Fruit fly (Drosophila melanogaster) whole organism, embryonic: ENCODE data around the gene CG34296.

Source experiments
- Adf1 ChIP-seq: fragments of 200-800 bp; sonication (Bioruptor generic); IDR thresholded peaks from 2 replicates; pipeline ENCODE4 v1.3.6; 2022; ENCODE audit warnings: missing biosample characterization, missing genetic modification characterization
- BtbVII ChIP-seq: fragments of 200-800 bp; sonication (Bioruptor generic); optimal IDR thresholded peaks from 3 replicates; lab custom pipeline; 2017; ENCODE audit warnings: missing biosample characterization, mild to moderate bottlenecking, missing genetic modification characterization
- CG1024 ChIP-seq: fragments of 200-800 bp; sonication (Bioruptor generic); IDR thresholded peaks from 2 replicates; pipeline ENCODE4 v1.3.6; 2022; ENCODE audit warnings: missing biosample characterization, missing genetic modification characterization
- CG10959 ChIP-seq: fragments of 200-800 bp; sonication (Bioruptor generic); IDR thresholded peaks from 2 replicates; pipeline ENCODE4 v1.3.6; 2022; ENCODE audit warnings: missing biosample characterization, missing genetic modification characterization
- CG10979 ChIP-seq: fragments of 200-800 bp; sonication (Bioruptor generic); optimal IDR thresholded peaks from 2 replicates; lab custom pipeline; 2018; ENCODE audit warnings: missing biosample characterization, mild to moderate bottlenecking, missing genetic modification characterization, moderate library complexity
- CG11504 ChIP-seq: fragments of 200-800 bp; sonication (Bioruptor generic); optimal IDR thresholded peaks from 3 replicates; lab custom pipeline; 2019; ENCODE audit warnings: missing biosample characterization, mild to moderate bottlenecking, missing genetic modification characterization, moderate library complexity
- CG12744 ChIP-seq: fragments of 200-800 bp; sonication (Bioruptor generic); optimal IDR thresholded peaks from 2 replicates; lab custom pipeline; 2016; ENCODE audit warnings: missing biosample characterization, missing genetic modification characterization
- CG13424 ChIP-seq: fragments of 200-800 bp; sonication (Bioruptor generic); optimal IDR thresholded peaks from 2 replicates; lab custom pipeline; 2019; ENCODE audit warnings: missing biosample characterization, mild to moderate bottlenecking, missing genetic modification characterization, moderate library complexity
- CG15011 ChIP-seq: fragments of 200-800 bp; sonication (Bioruptor generic); optimal IDR thresholded peaks from 3 replicates; lab custom pipeline; 2018; ENCODE audit warnings: missing biosample characterization, mild to moderate bottlenecking, missing genetic modification characterization
- CG17186 ChIP-seq: fragments of 200-800 bp; sonication (Bioruptor generic); optimal IDR thresholded peaks from 3 replicates; lab custom pipeline; 2017; ENCODE audit warnings: missing biosample characterization, missing genetic modification reagents, missing genetic modification characterization
- CG17361 ChIP-seq: fragments of 200-800 bp; sonication (Bioruptor generic); IDR thresholded peaks from 3 replicates; pipeline ENCODE4 v1.3.6; 2022; ENCODE audit warnings: missing biosample characterization, missing genetic modification characterization
- CG1792 ChIP-seq: fragments of 200-800 bp; sonication (Bioruptor generic); optimal IDR thresholded peaks from 2 replicates; lab custom pipeline; 2016; ENCODE audit warnings: missing biosample characterization, missing genetic modification characterization
- CG18011 ChIP-seq: fragments of 200-800 bp; sonication (Bioruptor generic); optimal IDR thresholded peaks from 2 replicates; lab custom pipeline; 2017; ENCODE audit warnings: missing biosample characterization, missing genetic modification characterization, mild to moderate bottlenecking, moderate library complexity, missing genotype
- CG3838 ChIP-seq: fragments of 200-800 bp; sonication (Bioruptor generic); optimal IDR thresholded peaks from 3 replicates; lab custom pipeline; 2016; ENCODE audit warnings: missing biosample characterization, missing genetic modification characterization
- CG4617 ChIP-seq: fragments of 200-800 bp; sonication (Bioruptor generic); optimal IDR thresholded peaks from 3 replicates; lab custom pipeline; 2016; ENCODE audit warnings: missing biosample characterization, missing genetic modification characterization, borderline replicate concordance
- CG6791 ChIP-seq: fragments of 200-800 bp; sonication (Bioruptor generic); IDR thresholded peaks from 3 replicates; pipeline ENCODE4 v1.3.6; 2022; ENCODE audit warnings: missing biosample characterization, missing genetic modification characterization; ENCODE audit not compliant: partially characterized antibody
- CG7271 ChIP-seq: fragments of 200-800 bp; sonication (Bioruptor generic); optimal IDR thresholded peaks from 2 replicates; lab custom pipeline; 2018; ENCODE audit warnings: missing biosample characterization, mild to moderate bottlenecking, missing genetic modification characterization, moderate library complexity
- CG8359 ChIP-seq: fragments of 200-800 bp; sonication (Bioruptor generic); optimal IDR thresholded peaks from 2 replicates; lab custom pipeline; 2017; ENCODE audit warnings: missing biosample characterization, mild to moderate bottlenecking, missing genetic modification characterization, borderline replicate concordance
- CG8478 ChIP-seq: fragments of >200 bp; optimal IDR thresholded peaks from 2 replicates; lab custom pipeline; 2018
- CG8765 ChIP-seq: fragments of 200-800 bp; sonication (Bioruptor generic); IDR thresholded peaks from 2 replicates; pipeline ENCODE4 v1.3.6; 2022; ENCODE audit warnings: missing biosample characterization, missing genetic modification characterization
- Chrac-16 ChIP-seq: fragments of 200-800 bp; sonication (Bioruptor generic); optimal IDR thresholded peaks from 3 replicates; lab custom pipeline; 2016; ENCODE audit warnings: missing biosample characterization, missing genetic modification characterization
- Dbx ChIP-seq: fragments of 200-800 bp; sonication (Bioruptor generic); IDR thresholded peaks from 3 replicates; pipeline ENCODE4 v1.3.6; 2022; ENCODE audit warnings: missing biosample characterization, missing genetic modification characterization
- Dip2 ChIP-seq: fragments of 200-800 bp; sonication (Bioruptor generic); IDR thresholded peaks from 2 replicates; pipeline ENCODE4 v1.3.6; 2022; ENCODE audit warnings: missing biosample characterization, missing genetic modification characterization
- E2f2 ChIP-seq: fragments of 200-800 bp; sonication (Bioruptor generic); IDR thresholded peaks from 2 replicates; pipeline ENCODE4 v1.3.6; 2022; ENCODE audit warnings: missing biosample characterization, missing genetic modification characterization
- H15 ChIP-seq: fragments of 200-800 bp; sonication (Bioruptor generic); IDR thresholded peaks from 3 replicates; pipeline ENCODE4 v1.3.6; 2022; ENCODE audit warnings: missing biosample characterization, missing genetic modification characterization
- H2.0 ChIP-seq: fragments of 200-800 bp; sonication (Bioruptor generic); IDR thresholded peaks from 2 replicates; pipeline ENCODE4 v1.3.6; 2022; ENCODE audit warnings: missing biosample characterization, missing genetic modification characterization
- Lim3 ChIP-seq: fragments of 200-800 bp; sonication (Bioruptor generic); IDR thresholded peaks from 2 replicates; pipeline ENCODE4 v1.3.6; 2022; ENCODE audit warnings: missing biosample characterization, missing genetic modification characterization
- Lpt ChIP-seq: fragments of >200 bp; optimal IDR thresholded peaks from 2 replicates; lab custom pipeline; 2018; ENCODE audit warnings: missing biosample characterization, missing genetic modification characterization
- Spps ChIP-seq: fragments of 200-800 bp; sonication (Bioruptor generic); optimal IDR thresholded peaks from 2 replicates; lab custom pipeline; 2018; ENCODE audit warnings: missing biosample characterization, mild to moderate bottlenecking, missing genetic modification characterization
- Xrp1 ChIP-seq: fragments of 200-800 bp; sonication (Bioruptor generic); IDR thresholded peaks from 2 replicates; pipeline ENCODE4 v1.3.6; 2022; ENCODE audit warnings: missing biosample characterization, missing genetic modification characterization
- amos ChIP-seq: fragments of 200-800 bp; sonication (Bioruptor generic); IDR thresholded peaks from 2 replicates; pipeline ENCODE4 v1.3.6; 2022; ENCODE audit warnings: missing biosample characterization, missing genetic modification characterization; ENCODE audit not compliant: partially characterized antibody
- ap ChIP-seq: fragments of 200-800 bp; sonication (Bioruptor generic); IDR thresholded peaks from 2 replicates; pipeline ENCODE4 v1.3.6; 2022; ENCODE audit warnings: missing biosample characterization, missing genetic modification characterization
- da ChIP-seq: fragments of 200-800 bp; sonication (Bioruptor generic); optimal IDR thresholded peaks from 2 replicates; lab custom pipeline; 2016; ENCODE audit warnings: missing biosample characterization, missing genetic modification characterization
- dm ChIP-seq: fragments of 200-800 bp; sonication (Bioruptor generic); optimal IDR thresholded peaks from 3 replicates; lab custom pipeline; 2016; ENCODE audit warnings: missing biosample characterization, missing genetic modification characterization
- dysf ChIP-seq: fragments of 200-800 bp; sonication (Bioruptor generic); IDR thresholded peaks from 3 replicates; pipeline ENCODE4 v1.3.6; 2022; ENCODE audit warnings: missing biosample characterization, missing genetic modification characterization
- fu2 ChIP-seq: fragments of 200-800 bp; sonication (Bioruptor generic); optimal IDR thresholded peaks from 2 replicates; lab custom pipeline; 2016; ENCODE audit warnings: missing biosample characterization, missing genetic modification characterization
- gcm ChIP-seq: fragments of 200-800 bp; sonication (Bioruptor generic); optimal IDR thresholded peaks from 2 replicates; lab custom pipeline; 2019; ENCODE audit warnings: missing biosample characterization, mild to moderate bottlenecking, missing genetic modification characterization, moderate library complexity
- ham ChIP-seq: fragments of 200-800 bp; sonication (Bioruptor generic); IDR thresholded peaks from 2 replicates; pipeline ENCODE4 v1.3.6; 2022; ENCODE audit warnings: missing biosample characterization, missing genetic modification characterization
- maf-S ChIP-seq: fragments of 200-800 bp; sonication (Bioruptor generic); optimal IDR thresholded peaks from 2 replicates; lab custom pipeline; 2016; ENCODE audit warnings: missing biosample characterization, missing genetic modification characterization
- nmo ChIP-seq: fragments of 200-800 bp; sonication (Bioruptor generic); optimal IDR thresholded peaks from 2 replicates; lab custom pipeline; 2018; ENCODE audit warnings: missing biosample characterization, mild to moderate bottlenecking, missing genetic modification characterization, moderate library complexity
- nom ChIP-seq: fragments of 200-800 bp; sonication (Bioruptor generic); optimal IDR thresholded peaks from 2 replicates; lab custom pipeline; 2017; ENCODE audit warnings: missing biosample characterization, missing genetic modification characterization, mild to moderate bottlenecking, moderate library complexity, missing genetic modification reagents
- otp ChIP-seq: fragments of 200-800 bp; sonication (Bioruptor generic); IDR thresholded peaks from 3 replicates; pipeline ENCODE4, ENCODE4 v1.3.6; 2022; ENCODE audit warnings: missing biosample characterization, missing genetic modification characterization
- p53 ChIP-seq: fragments of 200-800 bp; sonication (Bioruptor generic); optimal IDR thresholded peaks from 2 replicates; lab custom pipeline; 2016; ENCODE audit warnings: missing biosample characterization, missing genetic modification characterization
- prd ChIP-seq, 3 experiments: fragments of >200 bp in 2 of 3; fragments of 200-800 bp in 1 of 3; sonication (Bioruptor generic) in 1 of 3; optimal IDR thresholded peaks in 2 of 3; IDR thresholded peaks in 1 of 3; 2 replicates in 2 of 3; 3 replicates in 1 of 3; pipeline versions ENCODE4 v1.3.6 to Lab custom; 2017 to 2022; ENCODE audit warnings: missing biosample characterization in 1 of 3, missing genetic modification characterization in 1 of 3
- salm ChIP-seq: fragments of 200-800 bp; sonication (Bioruptor generic); optimal IDR thresholded peaks from 2 replicates; lab custom pipeline; 2018; ENCODE audit warnings: missing biosample characterization, mild to moderate bottlenecking, missing genetic modification characterization
- shn ChIP-seq: fragments of 200-800 bp; sonication (Bioruptor generic); optimal IDR thresholded peaks from 3 replicates; lab custom pipeline; 2016; ENCODE audit warnings: missing biosample characterization, missing genetic modification characterization
- ssp ChIP-seq: fragments of 200-800 bp; sonication (Bioruptor generic); IDR thresholded peaks from 2 replicates; pipeline ENCODE4 v1.3.6; 2022; ENCODE audit warnings: missing biosample characterization, missing genetic modification characterization
- tio ChIP-seq: fragments of 200-800 bp; sonication (Bioruptor generic); optimal IDR thresholded peaks from 2 replicates; lab custom pipeline; 2017; ENCODE audit warnings: missing biosample characterization, missing genetic modification characterization, inconsistent platforms
- vfl ChIP-seq: fragments of 200-800 bp; sonication (Bioruptor generic); optimal IDR thresholded peaks from 2 replicates; lab custom pipeline; 2016; ENCODE audit warnings: missing biosample characterization, missing genetic modification characterization
- wor ChIP-seq: fragments of 200-800 bp; sonication (Bioruptor generic); IDR thresholded peaks from 2 replicates; pipeline ENCODE4 v1.3.6; 2022; ENCODE audit warnings: missing biosample characterization, missing genetic modification characterization
- zen2 ChIP-seq: fragments of 200-800 bp; sonication (Bioruptor generic); IDR thresholded peaks from 3 replicates; pipeline ENCODE4 v1.3.6; 2022; ENCODE audit warnings: missing biosample characterization, missing genetic modification characterization; ENCODE audit not compliant: partially characterized antibody

The CG34296 gene

DNA sequence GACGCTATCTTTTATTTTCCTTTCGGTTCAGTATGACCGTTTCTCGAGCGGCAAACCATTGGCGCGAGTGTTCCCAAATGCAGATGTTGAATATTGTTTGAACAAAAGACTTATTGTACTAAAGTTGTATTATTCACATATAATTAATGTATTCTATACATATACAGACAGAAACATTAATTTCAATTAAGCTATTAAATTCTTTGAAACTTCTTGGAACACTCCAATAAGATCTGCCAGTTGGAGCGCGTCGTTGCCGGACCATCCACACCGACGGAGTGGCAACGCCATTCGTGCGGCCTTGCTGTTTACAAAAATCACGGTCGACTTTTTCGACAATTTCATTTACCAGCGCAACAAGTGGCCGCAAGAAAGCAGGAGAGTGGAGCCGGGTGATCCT lies 22.7 kb downstream of the CG34296 start, which contains the start of the genes Wdr24 and IntS11 (continued):
- TF ChIP-seq tio (GFP tag; lab: Kevin White, UChicago) (no peak), otp (GFP tag; lab: Robert Waterston, UW) (peak; percentile 65; the same call in 1 of the 3 replicates), CG11504 (tag; lab: Kevin White, UChicago) (no peak), p53 (GFP tag; lab: Kevin White, UChicago) (no peak), zen2 (no peak), Chrac-16 (peak; percentile 80), ap (GFP tag; lab: Robert Waterston, UW) (peak; percentile 76), CG3838 (no peak), CG15011 (GFP tag; lab: Kevin White, UChicago) (no peak), gcm (GFP tag; lab: Kevin White, UChicago) (no peak), Dbx (GFP tag; lab: Robert Waterston, UW) (peak; percentile 96), CG8359 (GFP tag; lab: Kevin White, UChicago) (no peak), salm (tag; lab: Kevin White, UChicago) (peak; percentile 28), H2.0 (GFP tag; lab: Robert Waterston, UW) (peak; percentile 92), amos (GFP tag; lab: Robert Waterston, UW) (no peak), BtbVII (GFP tag; lab: Kevin White, UChicago) (peak; percentile 27), CG13424 (tag; lab: Kevin White, UChicago) (peak; percentile 86), prd (optimal IDR thresholded peaks at IDR 0.05; lab: Kevin White, UChicago) (no peak), prd (GFP tag; IDR thresholded peaks at IDR 0.05; lab: Robert Waterston, UW) (peak; percentile 96), fu2 (GFP tag; lab: Kevin White, UChicago) (peak; percentile 69), E2f2 (GFP tag; lab: Robert Waterston, UW) (peak; percentile 74), nmo (peak; percentile 88), nom (GFP tag; lab: Kevin White, UChicago) (peak; percentile 79), wor (GFP tag; lab: Robert Waterston, UW) (peak; percentile 69), CG1024 (GFP tag; lab: Robert Waterston, UW) (peak; percentile 59; the same call in 1 of the 2 replicates), CG10979 (tag; lab: Kevin White, UChicago) (peak; percentile 54), CG6791 (GFP tag; lab: Robert Waterston, UW) (no peak), CG10959 (GFP tag; lab: Robert Waterston, UW) (0 out of 2 replicates have a peak, but pooled peaks have one; percentile 30), Xrp1 (GFP tag; lab: Robert Waterston, UW) (peak; percentile 79), CG4617 (peak; percentile 91), CG7271 (tag; lab: Kevin White, UChicago) (no peak), Lpt (GFP tag; lab: Kevin White, UChicago) (no peak), CG8478 (lab: Kevin White, UChicago) (no peak), CG17186 (peak; percentile 38), Adf1 (peak; percentile 71), CG1792 (GFP tag; lab: Kevin White, UChicago) (peak; percentile 43), dm (GFP tag; lab: Kevin White, UChicago) (peak; percentile 74), Spps (tag; lab: Kevin White, UChicago) (no peak), Dip2 (GFP tag; lab: Robert Waterston, UW) (0 out of 2 replicates have a peak, but pooled peaks have one; percentile 28), shn (GFP tag; lab: Kevin White, UChicago) (peak; percentile 77), H15 (GFP tag; lab: Robert Waterston, UW) (peak; percentile 88), ham (peak; percentile 77; the same call in 1 of the 2 replicates), CG18011 (GFP tag; lab: Kevin White, UChicago) (peak; percentile 21), CG12744 (GFP tag; lab: Kevin White, UChicago) (peak; percentile 63), dysf (GFP tag; lab: Robert Waterston, UW) (peak; percentile 96), maf-S (GFP tag; lab: Kevin White, UChicago) (peak; percentile 47), CG17361 (GFP tag; lab: Robert Waterston, UW) (peak; percentile 81), ssp (GFP tag; lab: Robert Waterston, UW) (peak; percentile 84), vfl (peak; percentile 81), da (no peak), CG8765 (peak; percentile 85; the same call in 1 of the 2 replicates), Lim3 (GFP tag; lab: Robert Waterston, UW) (peak; percentile 64)
